Fruit fly (Drosophila melanogaster): ENCODE measurements around the gene CG33777.

The CG33777 gene

dm6 chr3L:4546650-4547049 is 8.4 kb downstream of the CG33777 start (continued):
- TF ChIP-seq H2.0 (GFP tag; IDR thresholded peaks at IDR 0.05) (peak; percentile 20; the same call in 1 of the 2 replicates), HLH3B (GFP tag; IDR thresholded peaks at IDR 0.05) (peak; percentile 64), CG18262 (tag; optimal IDR thresholded peaks at IDR 0.05) (peak; percentile 90), emc (GFP tag; optimal IDR thresholded peaks at IDR 0.05) (no peak), Chrac-16 (GFP tag; optimal IDR thresholded peaks at IDR 0.05) (peak; percentile 67), bab2 (GFP tag; optimal IDR thresholded peaks at IDR 0.05) (no peak), ci (GFP tag; IDR thresholded peaks at IDR 0.05) (0 out of 3 replicates have a peak, but pooled peaks have one; percentile 20), otp (GFP tag; IDR thresholded peaks at IDR 0.05) (peak; percentile 62; the same call in 1 of the 3 replicates), dysf (GFP tag; IDR thresholded peaks at IDR 0.05) (peak; percentile 46; the same call in 1 of the 3 replicates), CG9817 (tag; optimal IDR thresholded peaks at IDR 0.05) (no peak), CHES-1-like (GFP tag; optimal IDR thresholded peaks at IDR 0.05) (no peak), CG6254 (GFP tag; optimal IDR thresholded peaks at IDR 0.05) (peak; percentile 73), CG17385 (GFP tag; optimal IDR thresholded peaks at IDR 0.05) (peak; percentile 41), D (optimal IDR thresholded peaks at IDR 0.05) (no peak), D (GFP tag; optimal IDR thresholded peaks at IDR 0.05) (peak; percentile 69), chm (GFP tag; IDR thresholded peaks at IDR 0.05) (no peak), CG2202 (tag; optimal IDR thresholded peaks at IDR 0.05) (peak; percentile 79), Sry-β (GFP tag; optimal IDR thresholded peaks at IDR 0.05) (no peak), Awh (GFP tag; IDR thresholded peaks at IDR 0.05) (no peak), CG12391 (tag; optimal IDR thresholded peaks at IDR 0.05) (peak; percentile 84), nerfin-1 (tag; optimal IDR thresholded peaks at IDR 0.05) (peak; percentile 63), cato (GFP tag; optimal IDR thresholded peaks at IDR 0.05; ENCODE audit: borderline replicate concordance) (peak; percentile 35), Gug (GFP tag; IDR thresholded peaks at IDR 0.05) (peak; percentile 20; the same call in 1 of the 4 replicates), Nf-YC (tag; optimal IDR thresholded peaks at IDR 0.05) (no peak), CG34376 (GFP tag; optimal IDR thresholded peaks at IDR 0.05) (no peak), danr (GFP tag; IDR thresholded peaks at IDR 0.05) (0 out of 2 replicates have a peak, but pooled peaks have one; percentile 19), Fer2 (tag; optimal IDR thresholded peaks at IDR 0.05) (no peak), Hsf (GFP tag; optimal IDR thresholded peaks at IDR 0.05) (peak; percentile 43), onecut (GFP tag; IDR thresholded peaks at IDR 0.05) (peak; percentile 43), nmo (GFP tag; optimal IDR thresholded peaks at IDR 0.05) (peak; percentile 80), CG10565 (GFP tag; optimal IDR thresholded peaks at IDR 0.05) (no peak), Tbp (GFP tag; optimal IDR thresholded peaks at IDR 0.05) (no peak), hkb (optimal IDR thresholded peaks at IDR 0.05) (no peak), hkb (GFP tag; IDR thresholded peaks at IDR 0.05) (peak; percentile 76), sim (GFP tag; IDR thresholded peaks at IDR 0.05) (peak; percentile 33; the same call in 1 of the 2 replicates), bcd (GFP tag; optimal IDR thresholded peaks at IDR 0.05) (peak; percentile 35), Nf-YA (GFP tag; IDR thresholded peaks at IDR 0.05) (peak; percentile 40; the same call in 1 of the 2 replicates), Atf3 (GFP tag; optimal IDR thresholded peaks at IDR 0.05) (peak; percentile 14), trem (tag; optimal IDR thresholded peaks at IDR 0.05) (peak; percentile 79), CG1602 (GFP tag; optimal IDR thresholded peaks at IDR 0.05) (peak; percentile 55), CG7839 (tag; optimal IDR thresholded peaks at IDR 0.05) (peak; percentile 70), Oli (tag; optimal IDR thresholded peaks at IDR 0.05) (peak; percentile 53), CG7271 (tag; optimal IDR thresholded peaks at IDR 0.05) (peak; percentile 29), CG5245 (GFP tag; optimal IDR thresholded peaks at IDR 0.05) (peak; percentile 53), CG33213 (GFP tag; optimal IDR thresholded peaks at IDR 0.05) (no peak), CG5953 (GFP tag; IDR thresholded peaks at IDR 0.05) (no peak), CG12659 (GFP tag; optimal IDR thresholded peaks at IDR 0.05) (peak; percentile 11), Trl (optimal IDR thresholded peaks at IDR 0.05) (no peak), Trl (GFP tag; optimal IDR thresholded peaks at IDR 0.05) (no peak), Ada2b (GFP tag; IDR thresholded peaks at IDR 0.05) (peak; percentile 42), CG13287 (GFP tag; IDR thresholded peaks at IDR 0.05; ENCODE audit: partially characterized antibody) (no peak), NC2α (GFP tag; optimal IDR thresholded peaks at IDR 0.05) (no peak)

Data from whole organism, embryonic.